Fruit fly (Drosophila melanogaster) whole organism, prepupa: Measurements from ENCODE around the gene Hydr2.

Source experiments
- Blimp-1 ChIP-seq: fragments of 200-800 bp; sonication (Bioruptor generic); optimal IDR thresholded peaks from 3 replicates; lab custom pipeline; 2017; ENCODE audit warnings: missing biosample characterization, missing genetic modification characterization, mild to moderate bottlenecking, moderate library complexity, missing genetic modification reagents
- CG10631 ChIP-seq: fragments of 200-800 bp; sonication (Bioruptor generic); optimal IDR thresholded peaks from 2 replicates; lab custom pipeline; 2016; ENCODE audit warnings: missing biosample characterization, missing genetic modification characterization
- CG10669 ChIP-seq: fragments of 200-800 bp; sonication (Bioruptor generic); optimal IDR thresholded peaks from 3 replicates; lab custom pipeline; 2018; ENCODE audit warnings: missing biosample characterization, mild to moderate bottlenecking, missing genetic modification characterization, moderate library complexity
- CG11294 ChIP-seq: fragments of 200-800 bp; sonication (Bioruptor generic); IDR thresholded peaks from 2 replicates; pipeline ENCODE4 v1.3.6; 2022; ENCODE audit warnings: missing biosample characterization, missing genetic modification characterization
- CG11762 ChIP-seq: fragments of 200-800 bp; sonication (Bioruptor generic); optimal IDR thresholded peaks from 3 replicates; lab custom pipeline; 2016; ENCODE audit warnings: missing biosample characterization, missing genetic modification characterization; ENCODE audit not compliant: insufficient read depth
- CG11902 ChIP-seq: fragments of 200-800 bp; sonication (Bioruptor generic); optimal IDR thresholded peaks from 3 replicates; lab custom pipeline; 2016; ENCODE audit warnings: missing biosample characterization, missing genetic modification characterization
- CG15336 ChIP-seq: fragments of 200-800 bp; sonication (Bioruptor generic); IDR thresholded peaks from 2 replicates; pipeline ENCODE4 v1.3.6; 2022; ENCODE audit warnings: missing biosample characterization, missing genetic modification characterization
- CG1621 ChIP-seq: fragments of 200-800 bp; sonication (Bioruptor generic); optimal IDR thresholded peaks from 3 replicates; lab custom pipeline; 2018; ENCODE audit warnings: missing biosample characterization, mild to moderate bottlenecking, missing genetic modification characterization
- CG3032 ChIP-seq: fragments of 200-800 bp; optimal IDR thresholded peaks from 2 replicates; lab custom pipeline; 2019; ENCODE audit warnings: missing biosample characterization, mild to moderate bottlenecking, missing genetic modification characterization, moderate library complexity
- CG32006 ChIP-seq: fragments of 200-800 bp; sonication (Bioruptor generic); optimal IDR thresholded peaks from 3 replicates; lab custom pipeline; 2017; ENCODE audit warnings: missing biosample characterization, mild to moderate bottlenecking, missing genetic modification characterization
- CG34406 ChIP-seq: fragments of 200-800 bp; sonication (Bioruptor generic); optimal IDR thresholded peaks from 3 replicates; lab custom pipeline; 2016; ENCODE audit warnings: missing biosample characterization, missing genetic modification characterization
- CG3919 ChIP-seq: fragments of 200-800 bp; sonication (Bioruptor generic); optimal IDR thresholded peaks from 3 replicates; lab custom pipeline; 2016; ENCODE audit warnings: missing biosample characterization, missing genetic modification characterization
- CG4318 ChIP-seq: fragments of 200-800 bp; sonication (Bioruptor generic); optimal IDR thresholded peaks from 3 replicates; lab custom pipeline; 2017; ENCODE audit warnings: missing biosample characterization, mild to moderate bottlenecking, missing genetic modification characterization
- CG6163 ChIP-seq: fragments of 200-800 bp; sonication (Bioruptor generic); IDR thresholded peaks from 3 replicates; pipeline ENCODE4 v1.3.6; 2022; ENCODE audit warnings: missing biosample characterization, missing genetic modification characterization
- CG6792 ChIP-seq: fragments of 200-800 bp; sonication (Bioruptor generic); optimal IDR thresholded peaks from 3 replicates; lab custom pipeline; 2016; ENCODE audit warnings: missing biosample characterization, missing genetic modification characterization
- CG6808 ChIP-seq: fragments of 200-800 bp; sonication (Bioruptor generic); optimal IDR thresholded peaks from 3 replicates; lab custom pipeline; 2017; ENCODE audit warnings: missing biosample characterization, missing genetic modification characterization, mild to moderate bottlenecking, moderate library complexity, missing genetic modification reagents
- CG6854 ChIP-seq: fragments of 200-800 bp; sonication (Bioruptor generic); optimal IDR thresholded peaks from 2 replicates; lab custom pipeline; 2017; ENCODE audit warnings: missing biosample characterization, mild to moderate bottlenecking, missing genetic modification characterization
- CG7368 ChIP-seq: fragments of 200-800 bp; sonication (Bioruptor generic); optimal IDR thresholded peaks from 3 replicates; lab custom pipeline; 2016; ENCODE audit warnings: missing biosample characterization, missing genetic modification characterization
- CG8119 ChIP-seq: fragments of 200-800 bp; sonication (Bioruptor generic); IDR thresholded peaks from 3 replicates; pipeline ENCODE4 v1.3.6; 2022; ENCODE audit warnings: missing biosample characterization, missing genetic modification characterization
- CG9139 ChIP-seq: fragments of 200-800 bp; sonication (Bioruptor generic); optimal IDR thresholded peaks from 3 replicates; lab custom pipeline; 2017; ENCODE audit warnings: missing biosample characterization, mild to moderate bottlenecking, missing genetic modification characterization
- Eip78C ChIP-seq: fragments of 200-800 bp; sonication (Bioruptor generic); peaks from one replicate; lab custom pipeline; 2016; ENCODE audit warnings: missing biosample characterization, missing genetic modification characterization
- Eip93F ChIP-seq: fragments of 200-800 bp; sonication (Bioruptor generic); optimal IDR thresholded peaks from 2 replicates; lab custom pipeline; 2016; ENCODE audit warnings: missing biosample characterization, mild to moderate bottlenecking, missing genetic modification characterization
- Ets21C ChIP-seq: fragments of 200-800 bp; sonication (Bioruptor generic); optimal IDR thresholded peaks from 3 replicates; lab custom pipeline; 2016; ENCODE audit warnings: missing biosample characterization, missing genetic modification characterization
- Ets96B ChIP-seq: fragments of 200-800 bp; optimal IDR thresholded peaks from 2 replicates; lab custom pipeline; 2019; ENCODE audit warnings: missing biosample characterization, mild to moderate bottlenecking, missing genetic modification characterization, moderate library complexity
- Gug ChIP-seq: fragments of 200-800 bp; sonication (Bioruptor generic); IDR thresholded peaks from 2 replicates; pipeline ENCODE4 v1.3.6; 2022; ENCODE audit warnings: missing biosample characterization, missing genetic modification characterization
- Hr38 ChIP-seq: sonication (Bioruptor generic); optimal IDR thresholded peaks from 2 replicates; lab custom pipeline; 2016; ENCODE audit warnings: missing biosample characterization, missing genetic modification characterization
- Hr39 ChIP-seq: fragments of 200-800 bp; sonication (Bioruptor generic); optimal IDR thresholded peaks from 2 replicates; lab custom pipeline; 2016; ENCODE audit warnings: missing biosample characterization, missing genetic modification characterization
- Lpt ChIP-seq: fragments of 200-800 bp; sonication (Bioruptor generic); optimal IDR thresholded peaks from 3 replicates; lab custom pipeline; 2016; ENCODE audit warnings: missing biosample characterization, missing genetic modification characterization
- Smox ChIP-seq: fragments of 200-800 bp; sonication (Bioruptor generic); optimal IDR thresholded peaks from 3 replicates; lab custom pipeline; 2016; ENCODE audit warnings: missing biosample characterization, missing genetic modification characterization
- Sox15 ChIP-seq: fragments of 200-800 bp; sonication (Bioruptor generic); optimal IDR thresholded peaks from 3 replicates; lab custom pipeline; 2016; ENCODE audit warnings: missing biosample characterization, missing genetic modification characterization
- achi ChIP-seq: fragments of 200-800 bp; sonication (Bioruptor generic); optimal IDR thresholded peaks from 3 replicates; lab custom pipeline; 2016; ENCODE audit warnings: missing biosample characterization, missing genetic modification characterization
- cyc ChIP-seq: fragments of 200-800 bp; sonication (Bioruptor generic); optimal IDR thresholded peaks from 3 replicates; lab custom pipeline; 2016; ENCODE audit warnings: missing biosample characterization, missing genetic modification characterization
- dac ChIP-seq: fragments of 200-800 bp; sonication (Bioruptor generic); optimal IDR thresholded peaks from 2 replicates; lab custom pipeline; 2017; ENCODE audit warnings: missing biosample characterization, mild to moderate bottlenecking, missing genetic modification characterization
- dsx ChIP-seq: fragments of 200-800 bp; optimal IDR thresholded peaks from 3 replicates; lab custom pipeline; 2019; ENCODE audit warnings: missing biosample characterization, mild to moderate bottlenecking, missing genetic modification characterization, moderate library complexity; ENCODE audit not compliant: poor library complexity, severe bottlenecking
- eg ChIP-seq: fragments of 200-800 bp; sonication (Bioruptor generic); IDR thresholded peaks from 3 replicates; pipeline ENCODE4 v1.3.6; 2022; ENCODE audit warnings: missing biosample characterization, missing genetic modification characterization
- esn ChIP-seq: fragments of 200-800 bp; sonication (Bioruptor generic); optimal IDR thresholded peaks from 2 replicates; lab custom pipeline; 2016; ENCODE audit warnings: missing biosample characterization, mild to moderate bottlenecking, missing genetic modification characterization, moderate library complexity
- fd59A ChIP-seq: fragments of 200-800 bp; sonication (Bioruptor generic); optimal IDR thresholded peaks from 2 replicates; lab custom pipeline; 2017; ENCODE audit warnings: missing biosample characterization, mild to moderate bottlenecking, missing genetic modification characterization, missing genetic modification reagents
- fd85E ChIP-seq: fragments of 200-800 bp; sonication (Bioruptor generic); optimal IDR thresholded peaks from 3 replicates; lab custom pipeline; 2016; ENCODE audit warnings: missing biosample characterization, missing genetic modification characterization
- fkh ChIP-seq: fragments of 200-800 bp; sonication (Bioruptor generic); optimal IDR thresholded peaks from 3 replicates; lab custom pipeline; 2017; ENCODE audit warnings: missing biosample characterization, mild to moderate bottlenecking, missing genetic modification characterization, moderate library complexity
- net ChIP-seq: fragments of 200-800 bp; sonication (Bioruptor generic); optimal IDR thresholded peaks from 3 replicates; lab custom pipeline; 2016; ENCODE audit warnings: missing biosample characterization, missing genetic modification characterization
- pdm3 ChIP-seq: fragments of 200-800 bp; sonication (Bioruptor generic); optimal IDR thresholded peaks from 3 replicates; lab custom pipeline; 2016; ENCODE audit warnings: missing biosample characterization, missing genetic modification characterization
- salr ChIP-seq, 2 experiments: fragments of 200-800 bp; sonication (Bioruptor generic); optimal IDR thresholded peaks; 3 replicates each; lab custom pipeline; 2016 to 2018; ENCODE audit warnings: missing biosample characterization in 2 of 2, missing genetic modification characterization in 2 of 2, mild to moderate bottlenecking in 1 of 2
- spab ChIP-seq: fragments of 200-800 bp; sonication (Bioruptor generic); optimal IDR thresholded peaks from 2 replicates; lab custom pipeline; 2017; ENCODE audit warnings: missing biosample characterization, mild to moderate bottlenecking, missing genetic modification characterization, missing genetic modification reagents
- ss ChIP-seq, 2 experiments: fragments of 200-800 bp; sonication (Bioruptor generic); optimal IDR thresholded peaks; 2 replicates in 1 of 2; 3 replicates in 1 of 2; lab custom pipeline; 2017 to 2018; ENCODE audit warnings: mild to moderate bottlenecking in 2 of 2, missing biosample characterization in 2 of 2, missing genetic modification characterization in 2 of 2, moderate library complexity in 1 of 2
- topi ChIP-seq: fragments of 200-800 bp; sonication (Bioruptor generic); optimal IDR thresholded peaks from 3 replicates; lab custom pipeline; 2016; ENCODE audit warnings: missing biosample characterization, missing genetic modification characterization
- vri ChIP-seq: fragments of 200-800 bp; sonication (Bioruptor generic); optimal IDR thresholded peaks from 3 replicates; lab custom pipeline; 2016; ENCODE audit warnings: missing biosample characterization, mild to moderate bottlenecking, missing genetic modification characterization

Gene Hydr2

dm6 chr2L:3151657-3152056 is 11.8 kb upstream of the Hydr2 start (continued):
- TF ChIP-seq CG3032 (tag; lab: Kevin White, UChicago) (peak; percentile 14), CG11294 (GFP tag; lab: Robert Waterston, UW) (0 out of 2 replicates have a peak, but pooled peaks have one; percentile 7), Hr38 (GFP tag; lab: Kevin White, UChicago) (no peak), salr (GFP tag; optimal IDR thresholded peaks at IDR 0.05; lab: Kevin White, UChicago) (peak in 1 of 2 experiments; percentile 32), Ets21C (GFP tag; lab: Kevin White, UChicago) (peak; percentile 1), CG4318 (GFP tag; lab: Kevin White, UChicago) (no peak)
- TF ChIP-seq, all 60 proteins: peak for 20

- TF ChIP-seq ss (GFP tag; optimal IDR thresholded peaks at IDR 0.05; lab: Kevin White, UChicago) (peak; percentile 14 to 49), CG6854 (GFP tag; lab: Kevin White, UChicago) (no peak), Blimp-1 (GFP tag; lab: Kevin White, UChicago) (peak; percentile 36), net (GFP tag; lab: Kevin White, UChicago) (peak; percentile 72), CG8119 (peak; percentile 85), CG11294 (GFP tag; lab: Robert Waterston, UW) (peak; percentile 74), Eip93F (no peak), CG11902 (GFP tag; lab: Kevin White, UChicago) (peak; percentile 58), CG6808 (peak; percentile 47), Sox15 (peak; percentile 59), CG10669 (peak; percentile 54), CG1621 (tag; lab: Kevin White, UChicago) (peak; percentile 43), topi (GFP tag; lab: Kevin White, UChicago) (peak; percentile 78), CG6163 (GFP tag; lab: Robert Waterston, UW) (peak; percentile 92), Ets96B (tag; lab: Kevin White, UChicago) (peak; percentile 65), CG11762 (GFP tag; lab: Kevin White, UChicago) (peak; percentile 65), CG32006 (peak; percentile 88), CG15336 (GFP tag; lab: Robert Waterston, UW) (peak; percentile 81), fd59A (GFP tag; lab: Kevin White, UChicago) (peak; percentile 51), CG9139 (GFP tag; lab: Kevin White, UChicago) (peak; percentile 59), Lpt (GFP tag; lab: Kevin White, UChicago) (peak; percentile 72), fkh (GFP tag; lab: Kevin White, UChicago) (peak; percentile 85), eg (GFP tag; lab: Robert Waterston, UW) (peak; percentile 92), achi (GFP tag; lab: Kevin White, UChicago) (peak; percentile 77), fd85E (GFP tag; lab: Kevin White, UChicago) (peak; percentile 79), dac (GFP tag; lab: Kevin White, UChicago) (peak; percentile 59), vri (peak; percentile 37), CG3919 (GFP tag; lab: Kevin White, UChicago) (peak; percentile 85), spab (GFP tag; lab: Kevin White, UChicago) (peak; percentile 20), cyc (GFP tag; lab: Kevin White, UChicago) (peak; percentile 87), salr (GFP tag; optimal IDR thresholded peaks at IDR 0.05; lab: Kevin White, UChicago) (peak; percentile 41 to 76), CG6792 (GFP tag; lab: Kevin White, UChicago) (peak; percentile 76), CG4318 (GFP tag; lab: Kevin White, UChicago) (peak; percentile 49), esn (peak; percentile 79), CG7368 (GFP tag; lab: Kevin White, UChicago) (peak; percentile 68), Hr39 (GFP tag; lab: Kevin White, UChicago) (peak; percentile 83), pdm3 (GFP tag; lab: Kevin White, UChicago) (peak; percentile 80), Eip78C (GFP tag; lab: Kevin White, UChicago) (peak; percentile 94), dsx (GFP tag; lab: Kevin White, UChicago) (peak; percentile 57), CG10631 (peak; percentile 82), CG34406 (GFP tag; lab: Kevin White, UChicago) (peak; percentile 63), Gug (GFP tag; lab: Robert Waterston, UW) (peak; percentile 83), Smox (GFP tag; lab: Kevin White, UChicago) (peak; percentile 68)
These were observed 10.5 kb upstream of the Hydr2 start for dm6 chr2L:3152696-3153613.
